Fruit fly (Drosophila melanogaster) whole organism, embryonic: ENCODE data around the gene CG31365.

Experiments used
- CG10462 ChIP-seq: fragments of 200-800 bp; sonication (Bioruptor generic); optimal IDR thresholded peaks from 2 replicates; lab custom pipeline; 2016; ENCODE audit warnings: missing biosample characterization, missing genetic modification characterization
- CG10654 ChIP-seq: fragments of 200-800 bp; sonication (Bioruptor generic); optimal IDR thresholded peaks from 2 replicates; lab custom pipeline; 2016; ENCODE audit warnings: missing biosample characterization, missing genetic modification characterization
- CG11456 ChIP-seq: fragments of 200-800 bp; sonication (Bioruptor generic); IDR thresholded peaks from 3 replicates; pipeline ENCODE4 v1.3.6; 2022; ENCODE audit warnings: missing biosample characterization, missing genetic modification characterization
- CG12071 ChIP-seq: fragments of 200-800 bp; sonication (Bioruptor generic); optimal IDR thresholded peaks from 3 replicates; lab custom pipeline; 2018; ENCODE audit warnings: missing biosample characterization, mild to moderate bottlenecking, missing genetic modification characterization
- CG12104 ChIP-seq: fragments of 200-800 bp; sonication (Bioruptor generic); optimal IDR thresholded peaks from 3 replicates; lab custom pipeline; 2016; ENCODE audit warnings: missing biosample characterization, missing genetic modification characterization
- CG12155 ChIP-seq: fragments of 200-800 bp; sonication (Bioruptor generic); optimal IDR thresholded peaks from 3 replicates; lab custom pipeline; 2016; ENCODE audit warnings: missing biosample characterization, missing genetic modification characterization
- CG12942 ChIP-seq: fragments of 200-800 bp; sonication (Bioruptor generic); optimal IDR thresholded peaks from 3 replicates; lab custom pipeline; 2016; ENCODE audit warnings: missing biosample characterization, missing genetic modification characterization
- CG13296 ChIP-seq: fragments of 200-800 bp; sonication (Bioruptor generic); optimal IDR thresholded peaks from 3 replicates; lab custom pipeline; 2018; ENCODE audit warnings: missing biosample characterization, mild to moderate bottlenecking, missing genetic modification characterization
- CG14965 ChIP-seq: fragments of 200-800 bp; sonication (Bioruptor generic); optimal IDR thresholded peaks from 2 replicates; lab custom pipeline; 2016; ENCODE audit warnings: missing biosample characterization, missing genetic modification characterization, borderline replicate concordance
- CG17328 ChIP-seq: fragments of 200-800 bp; sonication (Bioruptor generic); IDR thresholded peaks from 2 replicates; pipeline ENCODE4 v1.3.6; 2022; ENCODE audit warnings: missing biosample characterization, missing genetic modification characterization
- CG2120 ChIP-seq: fragments of 200-800 bp; sonication (Bioruptor generic); optimal IDR thresholded peaks from 3 replicates; lab custom pipeline; 2016; ENCODE audit warnings: missing biosample characterization, missing genetic modification characterization
- CG2678 ChIP-seq: fragments of 200-800 bp; sonication (Bioruptor generic); optimal IDR thresholded peaks from 3 replicates; lab custom pipeline; 2019; ENCODE audit warnings: missing biosample characterization, mild to moderate bottlenecking, missing genetic modification characterization, moderate library complexity
- CG30403 ChIP-seq: fragments of 200-800 bp; sonication (Bioruptor generic); optimal IDR thresholded peaks from 3 replicates; lab custom pipeline; 2016; ENCODE audit warnings: missing biosample characterization, missing genetic modification characterization
- CG32767 ChIP-seq: fragments of 200-800 bp; sonication (Bioruptor generic); IDR thresholded peaks from 2 replicates; pipeline ENCODE4 v1.3.6; 2022; ENCODE audit warnings: missing biosample characterization, missing genetic modification characterization
- CG3407 ChIP-seq: fragments of 200-800 bp; sonication (Bioruptor generic); optimal IDR thresholded peaks from 2 replicates; lab custom pipeline; 2018; ENCODE audit warnings: missing biosample characterization, mild to moderate bottlenecking, missing genetic modification characterization
- CG34422 ChIP-seq: fragments of 200-800 bp; sonication (Bioruptor generic); IDR thresholded peaks from 3 replicates; pipeline ENCODE4 v1.3.6; 2022; ENCODE audit warnings: missing biosample characterization, missing genetic modification characterization
- CG4424 ChIP-seq: fragments of 200-800 bp; sonication (Bioruptor generic); optimal IDR thresholded peaks from 3 replicates; lab custom pipeline; 2016; ENCODE audit warnings: missing biosample characterization, missing genetic modification characterization
- CG5180 ChIP-seq: fragments of 200-800 bp; sonication (Bioruptor generic); optimal IDR thresholded peaks from 3 replicates; lab custom pipeline; 2017; ENCODE audit warnings: missing biosample characterization, missing genetic modification characterization, mild to moderate bottlenecking, moderate library complexity, missing genetic modification reagents
- CG6254 ChIP-seq: fragments of 200-800 bp; sonication (Bioruptor generic); optimal IDR thresholded peaks from 3 replicates; lab custom pipeline; 2017; ENCODE audit warnings: mild to moderate bottlenecking, missing biosample characterization, missing genetic modification reagents, missing genetic modification characterization
- CG6791 ChIP-seq: fragments of 200-800 bp; sonication (Bioruptor generic); IDR thresholded peaks from 3 replicates; pipeline ENCODE4 v1.3.6; 2022; ENCODE audit warnings: missing biosample characterization, missing genetic modification characterization; ENCODE audit not compliant: partially characterized antibody
- CG7839 ChIP-seq: fragments of 200-800 bp; sonication (Bioruptor generic); optimal IDR thresholded peaks from 3 replicates; lab custom pipeline; 2018; ENCODE audit warnings: missing biosample characterization, mild to moderate bottlenecking, missing genetic modification characterization, moderate library complexity
- CG8290 ChIP-seq, 3 experiments: fragments of 200-800 bp; sonication (Bioruptor generic); optimal IDR thresholded peaks; 2 replicates each; lab custom pipeline; 2016 to 2019; ENCODE audit warnings: missing biosample characterization in 3 of 3, missing genetic modification characterization in 3 of 3, mild to moderate bottlenecking in 2 of 3, moderate library complexity in 1 of 3
- CG8944 ChIP-seq: fragments of 200-800 bp; sonication (Bioruptor generic); optimal IDR thresholded peaks from 3 replicates; lab custom pipeline; 2016; ENCODE audit warnings: missing biosample characterization, missing genetic modification characterization
- Fer3 ChIP-seq: fragments of 200-800 bp; sonication (Bioruptor generic); optimal IDR thresholded peaks from 2 replicates; lab custom pipeline; 2018; ENCODE audit warnings: missing biosample characterization, mild to moderate bottlenecking, missing genetic modification characterization, moderate library complexity
- GATAe ChIP-seq: fragments of 200-800 bp; sonication (Bioruptor generic); conservative IDR thresholded peaks from 2 replicates; pipeline ENCODE4 v1.3.6; 2022; ENCODE audit warnings: missing biosample characterization, missing genetic modification characterization
- Hand ChIP-seq: fragments of 200-800 bp; sonication (Bioruptor generic); optimal IDR thresholded peaks from 2 replicates; lab custom pipeline; 2017; ENCODE audit warnings: mild to moderate bottlenecking, missing biosample characterization, missing genetic modification reagents, missing genetic modification characterization
- Hr78 ChIP-seq, 2 experiments: fragments of 200-800 bp in 1 of 2; fragments of >200 bp in 1 of 2; sonication (Bioruptor generic) in 1 of 2; optimal IDR thresholded peaks; 2 replicates each; lab custom pipeline; 2017 to 2019; ENCODE audit warnings: missing biosample characterization in 2 of 2, missing genetic modification characterization in 2 of 2, mild to moderate bottlenecking in 1 of 2, moderate library complexity in 1 of 2
- Jarid2 ChIP-seq: fragments of 200-800 bp; sonication (Bioruptor generic); optimal IDR thresholded peaks from 3 replicates; lab custom pipeline; 2017; ENCODE audit warnings: mild to moderate bottlenecking, missing biosample characterization, missing genetic modification reagents, missing genetic modification characterization
- Ssrp ChIP-seq: fragments of 200-800 bp; sonication (Bioruptor generic); optimal IDR thresholded peaks from 2 replicates; lab custom pipeline; 2018; ENCODE audit warnings: missing biosample characterization, mild to moderate bottlenecking, missing genetic modification characterization, moderate library complexity
- br ChIP-seq: fragments of >200 bp; optimal IDR thresholded peaks from 2 replicates; lab custom pipeline; 2017
- chn ChIP-seq: fragments of 200-800 bp; sonication (Bioruptor generic); optimal IDR thresholded peaks from 2 replicates; lab custom pipeline; 2016; ENCODE audit warnings: missing biosample characterization, missing genetic modification characterization
- danr ChIP-seq: fragments of 200-800 bp; sonication (Bioruptor generic); IDR thresholded peaks from 2 replicates; pipeline ENCODE4 v1.3.6; 2022; ENCODE audit warnings: missing biosample characterization, missing genetic modification characterization
- dm ChIP-seq: fragments of 200-800 bp; sonication (Bioruptor generic); optimal IDR thresholded peaks from 3 replicates; lab custom pipeline; 2016; ENCODE audit warnings: missing biosample characterization, missing genetic modification characterization
- fd64A ChIP-seq: fragments of 200-800 bp; sonication (Bioruptor generic); optimal IDR thresholded peaks from 3 replicates; lab custom pipeline; 2018; ENCODE audit warnings: missing biosample characterization, mild to moderate bottlenecking, missing genetic modification characterization
- gfzf ChIP-seq: fragments of 200-800 bp; sonication (Bioruptor generic); optimal IDR thresholded peaks from 2 replicates; lab custom pipeline; 2016; ENCODE audit warnings: missing biosample characterization, mild to moderate bottlenecking, missing genetic modification characterization, moderate library complexity
- grn ChIP-seq: fragments of 200-800 bp; sonication (Bioruptor generic); optimal IDR thresholded peaks from 3 replicates; lab custom pipeline; 2017; ENCODE audit warnings: missing biosample characterization, missing genetic modification characterization
- hkb ChIP-seq, 2 experiments: fragments of 200-800 bp in 1 of 2; fragments of >200 bp in 1 of 2; sonication (Bioruptor generic) in 1 of 2; IDR thresholded peaks in 1 of 2; optimal IDR thresholded peaks in 1 of 2; 2 replicates each; pipeline versions ENCODE4 v1.3.6 to Lab custom; 2017 to 2022; ENCODE audit warnings: missing biosample characterization in 1 of 2, missing genetic modification characterization in 1 of 2
- klu ChIP-seq: fragments of 200-800 bp; sonication (Bioruptor generic); IDR thresholded peaks from 2 replicates; pipeline ENCODE4 v1.3.6; 2022; ENCODE audit warnings: missing biosample characterization, missing genetic modification characterization
- mirr ChIP-seq: fragments of 200-800 bp; sonication (Bioruptor generic); optimal IDR thresholded peaks from 3 replicates; lab custom pipeline; 2018; ENCODE audit warnings: missing biosample characterization, mild to moderate bottlenecking, missing genetic modification characterization
- nmo ChIP-seq: fragments of 200-800 bp; sonication (Bioruptor generic); optimal IDR thresholded peaks from 2 replicates; lab custom pipeline; 2018; ENCODE audit warnings: missing biosample characterization, mild to moderate bottlenecking, missing genetic modification characterization, moderate library complexity
- pho ChIP-seq: fragments of 200-800 bp; sonication (Bioruptor generic); optimal IDR thresholded peaks from 2 replicates; lab custom pipeline; 2016; ENCODE audit warnings: missing biosample characterization, missing genetic modification characterization
- sc ChIP-seq, 3 experiments: fragments of >200 bp in 2 of 3; fragments of 200-800 bp in 1 of 3; sonication (Bioruptor generic) in 1 of 3; optimal IDR thresholded peaks; 2 replicates in 2 of 3; 3 replicates in 1 of 3; lab custom pipeline; 2017; ENCODE audit warnings: mild to moderate bottlenecking in 1 of 3, missing biosample characterization in 1 of 3, missing genetic modification characterization in 1 of 3, missing genetic modification reagents in 1 of 3
- sens-2 ChIP-seq: fragments of 200-800 bp; sonication (Bioruptor generic); IDR thresholded peaks from 2 replicates; pipeline ENCODE4 v1.3.6; 2022; ENCODE audit warnings: missing biosample characterization, missing genetic modification characterization
- slou ChIP-seq: fragments of 200-800 bp; sonication (Bioruptor generic); optimal IDR thresholded peaks from 3 replicates; lab custom pipeline; 2016; ENCODE audit warnings: missing biosample characterization, missing genetic modification characterization
- sr ChIP-seq: fragments of 200-800 bp; sonication (Bioruptor generic); IDR thresholded peaks from 3 replicates; pipeline ENCODE4 v1.3.6; 2022; ENCODE audit warnings: missing biosample characterization, missing genetic modification characterization
- ssp ChIP-seq: fragments of 200-800 bp; sonication (Bioruptor generic); IDR thresholded peaks from 2 replicates; pipeline ENCODE4 v1.3.6; 2022; ENCODE audit warnings: missing biosample characterization, missing genetic modification characterization
- vfl ChIP-seq: fragments of 200-800 bp; sonication (Bioruptor generic); optimal IDR thresholded peaks from 2 replicates; lab custom pipeline; 2016; ENCODE audit warnings: missing biosample characterization, missing genetic modification characterization
- yki ChIP-seq: fragments of >200 bp; optimal IDR thresholded peaks from 3 replicates; lab custom pipeline; 2018

Gene CG31365

DNA sequence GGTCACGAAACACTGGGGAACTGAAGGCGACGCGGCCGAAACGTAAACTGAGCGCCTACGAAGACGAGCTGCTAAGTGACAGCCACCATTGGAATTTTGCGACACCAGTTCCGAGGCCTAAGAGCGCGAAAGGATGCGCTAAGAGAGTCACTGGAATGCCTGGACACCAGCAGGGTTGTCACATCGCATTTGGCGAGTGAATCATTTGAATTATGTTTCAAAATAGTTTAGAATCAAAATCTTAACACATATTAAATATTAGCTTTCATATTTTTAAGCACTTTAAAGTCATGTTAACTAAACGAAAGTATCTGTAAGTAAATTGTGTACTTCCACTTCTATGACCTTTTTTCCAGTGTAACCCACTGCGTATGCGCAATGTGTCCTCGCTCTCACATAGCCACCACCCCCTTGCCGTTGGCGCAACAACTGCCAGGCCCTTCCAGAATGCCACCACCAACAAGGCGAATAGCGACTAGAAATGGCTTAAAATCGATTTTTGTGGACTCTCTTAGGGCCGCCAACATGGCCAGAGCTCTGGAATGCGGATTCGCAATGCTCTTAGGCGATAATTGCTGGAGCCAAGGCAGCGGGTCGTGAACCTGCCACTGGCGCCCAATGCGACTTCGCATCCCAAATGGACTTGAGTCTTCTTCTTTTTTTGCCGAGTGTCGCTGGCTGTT, 13.4 kb downstream of the CG31365 start, which contains the start of gene Cow (continued):
- TF ChIP-seq nmo (GFP tag; lab: Kevin White, UChicago) (peak; percentile 41), CG8290 (GFP tag; optimal IDR thresholded peaks at IDR 0.05; lab: Kevin White, UChicago) (no peak), CG8290 (tag; optimal IDR thresholded peaks at IDR 0.05; lab: Kevin White, UChicago) (peak in 1 of 2 experiments; percentile 85), slou (GFP tag; lab: Kevin White, UChicago) (no peak), ssp (GFP tag; lab: Robert Waterston, UW) (peak; percentile 48; the same call in 1 of the 2 replicates), CG11456 (GFP tag; lab: Robert Waterston, UW) (peak; percentile 57; the same call in 1 of the 3 replicates), Jarid2 (GFP tag; lab: Kevin White, UChicago) (peak; percentile 6), CG12942 (GFP tag; lab: Kevin White, UChicago) (peak; percentile 28), CG12155 (GFP tag; lab: Kevin White, UChicago) (peak; percentile 57), CG6791 (GFP tag; lab: Robert Waterston, UW) (no peak), chn (GFP tag; lab: Kevin White, UChicago) (no peak), vfl (GFP tag; lab: Kevin White, UChicago) (peak; percentile 18), CG4424 (GFP tag; lab: Kevin White, UChicago) (no peak), CG10462 (no peak), GATAe (GFP tag; lab: Robert Waterston, UW) (no peak), CG12104 (GFP tag; lab: Kevin White, UChicago) (peak; percentile 24), danr (GFP tag; lab: Robert Waterston, UW) (0 out of 2 replicates have a peak, but pooled peaks have one; percentile 15), CG14965 (GFP tag; lab: Kevin White, UChicago) (no peak), klu (no peak), sens-2 (no peak), CG34422 (GFP tag; lab: Robert Waterston, UW) (peak; percentile 43; the same call in 1 of the 3 replicates), Ssrp (tag; lab: Kevin White, UChicago) (peak; percentile 27), Fer3 (tag; lab: Kevin White, UChicago) (peak; percentile 60), sr (GFP tag; lab: Robert Waterston, UW) (no peak), gfzf (GFP tag; lab: Kevin White, UChicago) (no peak), CG7839 (peak; percentile 70), CG2120 (peak; percentile 88), sc (optimal IDR thresholded peaks at IDR 0.05; lab: Kevin White, UChicago) (no peak), sc (GFP tag; optimal IDR thresholded peaks at IDR 0.05; lab: Kevin White, UChicago) (peak; percentile 1), Hand (GFP tag; lab: Kevin White, UChicago) (peak; percentile 75), CG2678 (tag; lab: Kevin White, UChicago) (peak; percentile 81), hkb (optimal IDR thresholded peaks at IDR 0.05; lab: Kevin White, UChicago) (no peak), hkb (GFP tag; IDR thresholded peaks at IDR 0.05; lab: Robert Waterston, UW) (peak; percentile 77), Hr78 (GFP tag; optimal IDR thresholded peaks at IDR 0.05; lab: Kevin White, UChicago) (no peak), CG32767 (GFP tag; lab: Robert Waterston, UW) (peak; percentile 58; the same call in 1 of the 2 replicates), CG5180 (no peak), CG17328 (peak; percentile 55; the same call in 1 of the 2 replicates), dm (GFP tag; lab: Kevin White, UChicago) (no peak), CG10654 (GFP tag; lab: Kevin White, UChicago) (peak; percentile 9), CG30403 (GFP tag; lab: Kevin White, UChicago) (peak; percentile 65), pho (GFP tag; lab: Kevin White, UChicago) (peak; percentile 69), grn (GFP tag; lab: Kevin White, UChicago) (no peak), fd64A (GFP tag; lab: Kevin White, UChicago) (no peak), CG12071 (GFP tag; lab: Kevin White, UChicago) (peak; percentile 38), CG8944 (GFP tag; lab: Kevin White, UChicago) (no peak), CG3407 (GFP tag; lab: Kevin White, UChicago) (no peak), yki (lab: Kevin White, UChicago) (no peak), CG13296 (GFP tag; lab: Kevin White, UChicago) (peak; percentile 71), mirr (no peak), br (lab: Kevin White, UChicago) (no peak), CG6254 (GFP tag; lab: Kevin White, UChicago) (no peak)
